Fruit fly (Drosophila melanogaster): ENCODE results near the gene sty.

sty gene

dm6 chr3L:3417759-3418158, 7.0 kb downstream of the sty start (continued):
- peak; percentile 7 for TF ChIP-seq PHDP (tag; optimal IDR thresholded peaks at IDR 0.05)
- TF ChIP-seq CG12071 (GFP tag; optimal IDR thresholded peaks at IDR 0.05): peak; percentile 18
- peak; percentile 18; the same call in 1 of the 2 replicates for TF ChIP-seq Rfx (GFP tag; IDR thresholded peaks at IDR 0.05)
- TF ChIP-seq twi (tag; optimal IDR thresholded peaks at IDR 0.05): no peak
- peak; percentile 97 for TF ChIP-seq her (GFP tag; optimal IDR thresholded peaks at IDR 0.05)
- TF ChIP-seq bbx (GFP tag; IDR thresholded peaks at IDR 0.05; ENCODE audit: partially characterized antibody): peak; percentile 52
- TF ChIP-seq hkb (optimal IDR thresholded peaks at IDR 0.05): no peak
- TF ChIP-seq hkb (GFP tag; IDR thresholded peaks at IDR 0.05): peak; percentile 37; the same call in 1 of the 2 replicates
- TF ChIP-seq kah (GFP tag; optimal IDR thresholded peaks at IDR 0.05): peak; percentile 10
- TF ChIP-seq CG14710 (tag; optimal IDR thresholded peaks at IDR 0.05): no peak
- TF ChIP-seq zf30C (GFP tag; optimal IDR thresholded peaks at IDR 0.05): peak; percentile 22
- no peak for TF ChIP-seq toy (GFP tag; IDR thresholded peaks at IDR 0.05)
- no peak for TF ChIP-seq CG18011 (GFP tag; optimal IDR thresholded peaks at IDR 0.05)
- TF ChIP-seq HLHmδ (GFP tag; optimal IDR thresholded peaks at IDR 0.05): peak; percentile 68

DNA sequence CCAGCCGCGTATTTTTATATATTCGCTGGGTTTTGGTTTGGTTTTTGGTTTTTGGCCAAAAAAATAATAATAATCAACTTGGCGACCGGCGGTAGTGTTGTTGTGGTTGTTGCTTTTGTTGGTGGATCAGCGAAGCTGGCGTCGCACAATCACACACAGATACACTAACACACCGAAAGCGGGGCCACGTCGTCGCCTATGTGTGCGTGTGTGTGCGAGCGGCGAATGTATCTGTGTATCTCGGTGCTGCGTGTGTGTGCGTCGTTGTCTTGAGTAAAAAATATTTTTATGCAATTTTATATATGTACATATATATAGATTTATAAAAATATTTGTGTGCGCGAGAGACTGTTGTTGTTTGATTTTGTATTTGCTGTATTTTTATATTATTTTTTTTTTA, 7.6 kb downstream of the sty start:
- TF ChIP-seq CG2678 (tag; optimal IDR thresholded peaks at IDR 0.05) (no peak), chif (GFP tag; optimal IDR thresholded peaks at IDR 0.05) (no peak), Deaf1 (tag; optimal IDR thresholded peaks at IDR 0.05) (peak; percentile 24), unpg (GFP tag; optimal IDR thresholded peaks at IDR 0.05) (peak; percentile 11), mirr (GFP tag; optimal IDR thresholded peaks at IDR 0.05) (no peak), sd (tag; optimal IDR thresholded peaks at IDR 0.05) (peak; percentile 50), GATAe (GFP tag; conservative IDR thresholded peaks at IDR 0.05) (0 out of 2 replicates have a peak, but pooled peaks have one; percentile 18), CG4360 (GFP tag; IDR thresholded peaks at IDR 0.05) (peak; percentile 88), CG34422 (GFP tag; IDR thresholded peaks at IDR 0.05) (peak; percentile 45; the same call in 1 of the 3 replicates), z (GFP tag; IDR thresholded peaks at IDR 0.05) (peak; percentile 59; the same call in 2 of the 3 replicates), Hand (GFP tag; optimal IDR thresholded peaks at IDR 0.05) (no peak), Adf1 (GFP tag; IDR thresholded peaks at IDR 0.05) (peak; percentile 94), Med (GFP tag) (peak; percentile 38), cg (GFP tag; optimal IDR thresholded peaks at IDR 0.05) (peak; percentile 93), lov (optimal IDR thresholded peaks at IDR 0.05) (no peak), lov (GFP tag; IDR thresholded peaks at IDR 0.05) (0 out of 3 replicates have a peak, but pooled peaks have one; percentile 24), crol (GFP tag; IDR thresholded peaks at IDR 0.05) (0 out of 2 replicates have a peak, but pooled peaks have one; percentile 27), ash1 (GFP tag; optimal IDR thresholded peaks at IDR 0.05) (peak; percentile 57), CG13894 (tag; optimal IDR thresholded peaks at IDR 0.05) (peak; percentile 51), sug (tag; optimal IDR thresholded peaks at IDR 0.05) (peak; percentile 47), gcm (GFP tag; optimal IDR thresholded peaks at IDR 0.05) (no peak), abd-A (tag; optimal IDR thresholded peaks at IDR 0.05) (peak; percentile 36), eve (GFP tag; optimal IDR thresholded peaks at IDR 0.05) (peak in 1 of 2 experiments; percentile 1), Xbp1 (GFP tag; optimal IDR thresholded peaks at IDR 0.05) (peak; percentile 52), CG3281 (GFP tag; optimal IDR thresholded peaks at IDR 0.05) (no peak), Drgx (GFP tag; IDR thresholded peaks at IDR 0.05) (peak; percentile 51), HmgZ (tag; optimal IDR thresholded peaks at IDR 0.05) (peak; percentile 26), Nf-YC (tag; optimal IDR thresholded peaks at IDR 0.05) (peak; percentile 23), CG2199 (GFP tag; IDR thresholded peaks at IDR 0.05) (peak; percentile 36; the same call in 2 of the 3 replicates), CG31388 (GFP tag; optimal IDR thresholded peaks at IDR 0.05) (no peak), insv (GFP tag; optimal IDR thresholded peaks at IDR 0.05) (no peak), rib (GFP tag; IDR thresholded peaks at IDR 0.05) (peak; percentile 35; the same call in 1 of the 2 replicates), ato (GFP tag; IDR thresholded peaks at IDR 0.05; ENCODE audit: partially characterized antibody) (no peak), lbe (GFP tag; optimal IDR thresholded peaks at IDR 0.05) (peak; percentile 31), CG7839 (tag; optimal IDR thresholded peaks at IDR 0.05) (no peak), Tbp (GFP tag; optimal IDR thresholded peaks at IDR 0.05) (no peak)
